Worm (Caenorhabditis elegans) whole organism, midembryonic: ENCODE data around the gene C55A1.11.

Source experiments
- flt-1 ChIP-seq: fragments of 200-800 bp; sonication (Bioruptor generic); IDR thresholded peaks from 2 replicates; pipeline ENCODE4 v1.3.6; 2022; ENCODE audit warnings: missing genetic modification characterization, missing compliant biosample characterization
- med-1 ChIP-seq: sonication (generic microtip); optimal IDR thresholded peaks from 2 replicates; lab custom pipeline; 2017; ENCODE audit warnings: missing genetic modification characterization, mild to moderate bottlenecking, missing compliant biosample characterization, antibody characterized with exemption, missing genetic modification reagents; ENCODE audit not compliant: insufficient read depth

DNA sequence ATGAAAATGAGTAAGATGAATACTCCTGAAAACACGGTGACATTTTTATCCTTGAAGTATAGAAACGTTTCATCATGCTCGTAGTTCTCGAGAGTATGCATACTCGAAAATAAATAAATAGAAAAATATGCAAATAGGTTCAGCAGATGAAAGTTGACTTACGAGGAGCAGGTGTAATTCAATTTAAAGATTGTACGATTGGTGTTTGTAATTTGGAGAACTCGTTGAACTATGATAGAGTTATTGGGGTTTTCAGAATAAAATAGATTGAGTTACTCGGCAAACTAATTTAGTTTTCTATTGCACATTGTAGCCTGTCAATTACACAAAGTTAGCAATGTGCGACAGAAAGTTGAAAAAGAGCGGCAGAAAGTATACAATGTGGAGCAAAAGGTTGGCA, 13.2 kb downstream of the C55A1.11 start, which contains the start of gene srz-44:
- TF ChIP-seq med-1 (GFP tag; lab: Kevin White, UChicago) (no peak), flt-1 (no peak)
